Fruit fly (Drosophila melanogaster) whole organism, prepupa: ENCODE measurements around the gene CG5989.

Experiments
- Blimp-1 ChIP-seq: fragments of 200-800 bp; sonication (Bioruptor generic); optimal IDR thresholded peaks from 3 replicates; lab custom pipeline; 2017; ENCODE audit warnings: missing biosample characterization, missing genetic modification characterization, mild to moderate bottlenecking, moderate library complexity, missing genetic modification reagents
- CG10631 ChIP-seq: fragments of 200-800 bp; sonication (Bioruptor generic); optimal IDR thresholded peaks from 2 replicates; lab custom pipeline; 2016; ENCODE audit warnings: missing biosample characterization, missing genetic modification characterization
- CG10669 ChIP-seq: fragments of 200-800 bp; sonication (Bioruptor generic); optimal IDR thresholded peaks from 3 replicates; lab custom pipeline; 2018; ENCODE audit warnings: missing biosample characterization, mild to moderate bottlenecking, missing genetic modification characterization, moderate library complexity
- CG11294 ChIP-seq: fragments of 200-800 bp; sonication (Bioruptor generic); IDR thresholded peaks from 2 replicates; pipeline ENCODE4 v1.3.6; 2022; ENCODE audit warnings: missing biosample characterization, missing genetic modification characterization
- CG11762 ChIP-seq: fragments of 200-800 bp; sonication (Bioruptor generic); optimal IDR thresholded peaks from 3 replicates; lab custom pipeline; 2016; ENCODE audit warnings: missing biosample characterization, missing genetic modification characterization; ENCODE audit not compliant: insufficient read depth
- CG15336 ChIP-seq: fragments of 200-800 bp; sonication (Bioruptor generic); IDR thresholded peaks from 2 replicates; pipeline ENCODE4 v1.3.6; 2022; ENCODE audit warnings: missing biosample characterization, missing genetic modification characterization
- CG1621 ChIP-seq: fragments of 200-800 bp; sonication (Bioruptor generic); optimal IDR thresholded peaks from 3 replicates; lab custom pipeline; 2018; ENCODE audit warnings: missing biosample characterization, mild to moderate bottlenecking, missing genetic modification characterization
- CG16779 ChIP-seq: fragments of 200-800 bp; sonication (Bioruptor generic); optimal IDR thresholded peaks from 3 replicates; lab custom pipeline; 2017; ENCODE audit warnings: missing biosample characterization, mild to moderate bottlenecking, missing genetic modification characterization
- CG3032 ChIP-seq: fragments of 200-800 bp; optimal IDR thresholded peaks from 2 replicates; lab custom pipeline; 2019; ENCODE audit warnings: missing biosample characterization, mild to moderate bottlenecking, missing genetic modification characterization, moderate library complexity
- CG31627 ChIP-seq: fragments of 200-800 bp; sonication (Bioruptor generic); optimal IDR thresholded peaks from 3 replicates; lab custom pipeline; 2016; ENCODE audit warnings: missing biosample characterization, missing genetic modification characterization
- CG32006 ChIP-seq: fragments of 200-800 bp; sonication (Bioruptor generic); optimal IDR thresholded peaks from 3 replicates; lab custom pipeline; 2017; ENCODE audit warnings: missing biosample characterization, mild to moderate bottlenecking, missing genetic modification characterization
- CG34406 ChIP-seq: fragments of 200-800 bp; sonication (Bioruptor generic); optimal IDR thresholded peaks from 3 replicates; lab custom pipeline; 2016; ENCODE audit warnings: missing biosample characterization, missing genetic modification characterization
- CG3919 ChIP-seq: fragments of 200-800 bp; sonication (Bioruptor generic); optimal IDR thresholded peaks from 3 replicates; lab custom pipeline; 2016; ENCODE audit warnings: missing biosample characterization, missing genetic modification characterization
- CG4318 ChIP-seq: fragments of 200-800 bp; sonication (Bioruptor generic); optimal IDR thresholded peaks from 3 replicates; lab custom pipeline; 2017; ENCODE audit warnings: missing biosample characterization, mild to moderate bottlenecking, missing genetic modification characterization
- CG6163 ChIP-seq: fragments of 200-800 bp; sonication (Bioruptor generic); IDR thresholded peaks from 3 replicates; pipeline ENCODE4 v1.3.6; 2022; ENCODE audit warnings: missing biosample characterization, missing genetic modification characterization
- CG6792 ChIP-seq: fragments of 200-800 bp; sonication (Bioruptor generic); optimal IDR thresholded peaks from 3 replicates; lab custom pipeline; 2016; ENCODE audit warnings: missing biosample characterization, missing genetic modification characterization
- CG6808 ChIP-seq: fragments of 200-800 bp; sonication (Bioruptor generic); optimal IDR thresholded peaks from 3 replicates; lab custom pipeline; 2017; ENCODE audit warnings: missing biosample characterization, missing genetic modification characterization, mild to moderate bottlenecking, moderate library complexity, missing genetic modification reagents
- CG6854 ChIP-seq: fragments of 200-800 bp; sonication (Bioruptor generic); optimal IDR thresholded peaks from 2 replicates; lab custom pipeline; 2017; ENCODE audit warnings: missing biosample characterization, mild to moderate bottlenecking, missing genetic modification characterization
- CG7368 ChIP-seq: fragments of 200-800 bp; sonication (Bioruptor generic); optimal IDR thresholded peaks from 3 replicates; lab custom pipeline; 2016; ENCODE audit warnings: missing biosample characterization, missing genetic modification characterization
- CG8119 ChIP-seq: fragments of 200-800 bp; sonication (Bioruptor generic); IDR thresholded peaks from 3 replicates; pipeline ENCODE4 v1.3.6; 2022; ENCODE audit warnings: missing biosample characterization, missing genetic modification characterization
- CG8319 ChIP-seq: fragments of 200-800 bp; sonication (Bioruptor generic); optimal IDR thresholded peaks from 3 replicates; lab custom pipeline; 2016; ENCODE audit warnings: missing biosample characterization, missing genetic modification characterization
- CG8632 ChIP-seq: fragments of 200-800 bp; sonication (Bioruptor generic); optimal IDR thresholded peaks from 3 replicates; lab custom pipeline; 2016; ENCODE audit warnings: missing biosample characterization, missing genetic modification characterization
- CG9139 ChIP-seq: fragments of 200-800 bp; sonication (Bioruptor generic); optimal IDR thresholded peaks from 3 replicates; lab custom pipeline; 2017; ENCODE audit warnings: missing biosample characterization, mild to moderate bottlenecking, missing genetic modification characterization
- Ets21C ChIP-seq: fragments of 200-800 bp; sonication (Bioruptor generic); optimal IDR thresholded peaks from 3 replicates; lab custom pipeline; 2016; ENCODE audit warnings: missing biosample characterization, missing genetic modification characterization
- Gug ChIP-seq: fragments of 200-800 bp; sonication (Bioruptor generic); IDR thresholded peaks from 2 replicates; pipeline ENCODE4 v1.3.6; 2022; ENCODE audit warnings: missing biosample characterization, missing genetic modification characterization
- Hr38 ChIP-seq: sonication (Bioruptor generic); optimal IDR thresholded peaks from 2 replicates; lab custom pipeline; 2016; ENCODE audit warnings: missing biosample characterization, missing genetic modification characterization
- Hr39 ChIP-seq: fragments of 200-800 bp; sonication (Bioruptor generic); optimal IDR thresholded peaks from 2 replicates; lab custom pipeline; 2016; ENCODE audit warnings: missing biosample characterization, missing genetic modification characterization
- Hr4 ChIP-seq: fragments of 200-800 bp; sonication (Bioruptor generic); optimal IDR thresholded peaks from 3 replicates; lab custom pipeline; 2016; ENCODE audit warnings: missing biosample characterization, missing genetic modification characterization
- Lpt ChIP-seq: fragments of 200-800 bp; sonication (Bioruptor generic); optimal IDR thresholded peaks from 3 replicates; lab custom pipeline; 2016; ENCODE audit warnings: missing biosample characterization, missing genetic modification characterization
- Met ChIP-seq: fragments of 200-800 bp; sonication (Bioruptor generic); optimal IDR thresholded peaks from 3 replicates; lab custom pipeline; 2016; ENCODE audit warnings: missing biosample characterization, missing genetic modification characterization
- OdsH ChIP-seq: fragments of 200-800 bp; sonication (Bioruptor generic); optimal IDR thresholded peaks from 3 replicates; lab custom pipeline; 2016; ENCODE audit warnings: missing biosample characterization, missing genetic modification characterization
- Sox102F ChIP-seq: fragments of 200-800 bp; sonication (Bioruptor generic); optimal IDR thresholded peaks from 2 replicates; lab custom pipeline; 2016; ENCODE audit warnings: missing biosample characterization, mild to moderate bottlenecking, missing genetic modification characterization
- Sox14 ChIP-seq: fragments of 200-800 bp; sonication (Bioruptor generic); optimal IDR thresholded peaks from 3 replicates; lab custom pipeline; 2016; ENCODE audit warnings: missing biosample characterization, missing genetic modification characterization
- Sox15 ChIP-seq: fragments of 200-800 bp; sonication (Bioruptor generic); optimal IDR thresholded peaks from 3 replicates; lab custom pipeline; 2016; ENCODE audit warnings: missing biosample characterization, missing genetic modification characterization
- achi ChIP-seq: fragments of 200-800 bp; sonication (Bioruptor generic); optimal IDR thresholded peaks from 3 replicates; lab custom pipeline; 2016; ENCODE audit warnings: missing biosample characterization, missing genetic modification characterization
- acj6 ChIP-seq: fragments of 200-800 bp; sonication (Bioruptor generic); optimal IDR thresholded peaks from 3 replicates; lab custom pipeline; 2016; ENCODE audit warnings: missing biosample characterization, missing genetic modification characterization
- cyc ChIP-seq: fragments of 200-800 bp; sonication (Bioruptor generic); optimal IDR thresholded peaks from 3 replicates; lab custom pipeline; 2016; ENCODE audit warnings: missing biosample characterization, missing genetic modification characterization
- dsx ChIP-seq: fragments of 200-800 bp; optimal IDR thresholded peaks from 3 replicates; lab custom pipeline; 2019; ENCODE audit warnings: missing biosample characterization, mild to moderate bottlenecking, missing genetic modification characterization, moderate library complexity; ENCODE audit not compliant: poor library complexity, severe bottlenecking
- eg ChIP-seq: fragments of 200-800 bp; sonication (Bioruptor generic); IDR thresholded peaks from 3 replicates; pipeline ENCODE4 v1.3.6; 2022; ENCODE audit warnings: missing biosample characterization, missing genetic modification characterization
- esn ChIP-seq: fragments of 200-800 bp; sonication (Bioruptor generic); optimal IDR thresholded peaks from 2 replicates; lab custom pipeline; 2016; ENCODE audit warnings: missing biosample characterization, mild to moderate bottlenecking, missing genetic modification characterization, moderate library complexity
- fd59A ChIP-seq: fragments of 200-800 bp; sonication (Bioruptor generic); optimal IDR thresholded peaks from 2 replicates; lab custom pipeline; 2017; ENCODE audit warnings: missing biosample characterization, mild to moderate bottlenecking, missing genetic modification characterization, missing genetic modification reagents
- fd85E ChIP-seq: fragments of 200-800 bp; sonication (Bioruptor generic); optimal IDR thresholded peaks from 3 replicates; lab custom pipeline; 2016; ENCODE audit warnings: missing biosample characterization, missing genetic modification characterization
- fkh ChIP-seq: fragments of 200-800 bp; sonication (Bioruptor generic); optimal IDR thresholded peaks from 3 replicates; lab custom pipeline; 2017; ENCODE audit warnings: missing biosample characterization, mild to moderate bottlenecking, missing genetic modification characterization, moderate library complexity
- lz ChIP-seq: fragments of 200-800 bp; sonication (Bioruptor generic); optimal IDR thresholded peaks from 3 replicates; lab custom pipeline; 2016; ENCODE audit warnings: missing biosample characterization, missing genetic modification characterization
- net ChIP-seq: fragments of 200-800 bp; sonication (Bioruptor generic); optimal IDR thresholded peaks from 3 replicates; lab custom pipeline; 2016; ENCODE audit warnings: missing biosample characterization, missing genetic modification characterization
- pdm3 ChIP-seq: fragments of 200-800 bp; sonication (Bioruptor generic); optimal IDR thresholded peaks from 3 replicates; lab custom pipeline; 2016; ENCODE audit warnings: missing biosample characterization, missing genetic modification characterization
- spab ChIP-seq: fragments of 200-800 bp; sonication (Bioruptor generic); optimal IDR thresholded peaks from 2 replicates; lab custom pipeline; 2017; ENCODE audit warnings: missing biosample characterization, mild to moderate bottlenecking, missing genetic modification characterization, missing genetic modification reagents
- ss ChIP-seq, 2 experiments: fragments of 200-800 bp; sonication (Bioruptor generic); optimal IDR thresholded peaks; 2 replicates in 1 of 2; 3 replicates in 1 of 2; lab custom pipeline; 2017 to 2018; ENCODE audit warnings: mild to moderate bottlenecking in 2 of 2, missing biosample characterization in 2 of 2, missing genetic modification characterization in 2 of 2, moderate library complexity in 1 of 2
- svp ChIP-seq: fragments of 200-800 bp; sonication (Bioruptor generic); peaks from one replicate; lab custom pipeline; 2016; ENCODE audit warnings: missing biosample characterization, missing genetic modification characterization
- topi ChIP-seq: fragments of 200-800 bp; sonication (Bioruptor generic); optimal IDR thresholded peaks from 3 replicates; lab custom pipeline; 2016; ENCODE audit warnings: missing biosample characterization, missing genetic modification characterization
- vri ChIP-seq: fragments of 200-800 bp; sonication (Bioruptor generic); optimal IDR thresholded peaks from 3 replicates; lab custom pipeline; 2016; ENCODE audit warnings: missing biosample characterization, mild to moderate bottlenecking, missing genetic modification characterization

Gene CG5989

dm6 chr3L:8603880-8604692 is at the start of gene CG5989, which contains the start of gene CG6282:
CG5989 (minus strand) TSS chr3L:8604149.
CG6282 (plus strand) TSS chr3L:8604657.
- TF ChIP-seq Met = peak; percentile 45
- peak; percentile 65 for TF ChIP-seq CG15336 (GFP tag; lab: Robert Waterston, UW)
- TF ChIP-seq spab (GFP tag; lab: Kevin White, UChicago) = no peak
- TF ChIP-seq CG16779 (tag; lab: Kevin White, UChicago) = no peak
- 0 out of 3 replicates have a peak, but pooled peaks have one; percentile 22 for TF ChIP-seq CG6163 (GFP tag; lab: Robert Waterston, UW)
- no peak for TF ChIP-seq CG10669
- no peak for TF ChIP-seq Sox15 (GFP tag; lab: Kevin White, UChicago)
- TF ChIP-seq CG11294 = no peak
- no peak for TF ChIP-seq achi (GFP tag; lab: Kevin White, UChicago)
- TF ChIP-seq acj6 (GFP tag; lab: Kevin White, UChicago) = peak; percentile 6
- peak; percentile 64 for TF ChIP-seq Hr4 (GFP tag; lab: Kevin White, UChicago)
- TF ChIP-seq dsx (GFP tag; lab: Kevin White, UChicago) = no peak
- peak; percentile 7 for TF ChIP-seq OdsH
- no peak for TF ChIP-seq eg (GFP tag; lab: Robert Waterston, UW)
- no peak for TF ChIP-seq CG4318
- TF ChIP-seq CG6808 (GFP tag; lab: Kevin White, UChicago) = no peak
- no peak for TF ChIP-seq CG31627 (GFP tag; lab: Kevin White, UChicago)
- peak; percentile 45 for TF ChIP-seq esn (GFP tag; lab: Kevin White, UChicago)
- peak; percentile 6 for TF ChIP-seq Sox102F
- TF ChIP-seq topi = no peak
- no peak for TF ChIP-seq CG11762
- no peak for TF ChIP-seq CG6854 (GFP tag; lab: Kevin White, UChicago)
- TF ChIP-seq fkh (GFP tag; lab: Kevin White, UChicago) = peak; percentile 72
- TF ChIP-seq vri (GFP tag; lab: Kevin White, UChicago) = peak; percentile 48
- TF ChIP-seq pdm3 (GFP tag; lab: Kevin White, UChicago) = peak; percentile 25
- no peak for TF ChIP-seq CG8319 (GFP tag; lab: Kevin White, UChicago)
- TF ChIP-seq Gug (GFP tag; lab: Robert Waterston, UW) = 0 out of 2 replicates have a peak, but pooled peaks have one; percentile 15
- no peak for TF ChIP-seq Sox14 (GFP tag; lab: Kevin White, UChicago)
- no peak for TF ChIP-seq Lpt
- no peak for TF ChIP-seq fd59A (GFP tag; lab: Kevin White, UChicago)
- TF ChIP-seq CG8119 (GFP tag; lab: Robert Waterston, UW) = peak; percentile 54
- peak; percentile 78 for TF ChIP-seq svp (GFP tag; lab: Kevin White, UChicago)
- no peak for TF ChIP-seq ss (GFP tag; optimal IDR thresholded peaks at IDR 0.05; lab: Kevin White, UChicago)
- TF ChIP-seq CG34406 (GFP tag; lab: Kevin White, UChicago) = no peak
- TF ChIP-seq CG1621 (tag; lab: Kevin White, UChicago) = no peak
- TF ChIP-seq CG32006 = peak; percentile 62
- no peak for TF ChIP-seq Hr39 (GFP tag; lab: Kevin White, UChicago)
- TF ChIP-seq CG3919 = no peak
- no peak for TF ChIP-seq Ets21C (GFP tag; lab: Kevin White, UChicago)
- TF ChIP-seq CG6792 (GFP tag; lab: Kevin White, UChicago) = no peak
- peak; percentile 8 for TF ChIP-seq lz (GFP tag; lab: Kevin White, UChicago)
- TF ChIP-seq Hr38 = no peak
- no peak for TF ChIP-seq fd85E
- no peak for TF ChIP-seq CG10631 (GFP tag; lab: Kevin White, UChicago)
- peak; percentile 19 for TF ChIP-seq Blimp-1 (GFP tag; lab: Kevin White, UChicago)
- no peak for TF ChIP-seq CG3032 (tag; lab: Kevin White, UChicago)
- TF ChIP-seq CG7368 (GFP tag; lab: Kevin White, UChicago) = no peak
- TF ChIP-seq CG9139 = no peak
- no peak for TF ChIP-seq CG8632 (GFP tag; lab: Kevin White, UChicago)
- TF ChIP-seq cyc (GFP tag; lab: Kevin White, UChicago) = no peak
- no peak for TF ChIP-seq net
